Worm (Caenorhabditis elegans) whole organism, L3 larva: ENCODE data around the gene mrpl-53.

Experiments used
- R02D3.7 ChIP-seq: fragments of 150-350 bp; optimal IDR thresholded peaks from 2 replicates; lab custom pipeline; 2014; ENCODE audit warnings: missing biosample characterization, missing genetic modification characterization
- ZK546.5 ChIP-seq: sonication (generic microtip); optimal IDR thresholded peaks from 2 replicates; lab custom pipeline; 2017; ENCODE audit warnings: missing biosample characterization, missing genetic modification characterization
- aly-2 ChIP-seq: fragments of 150-350 bp; optimal IDR thresholded peaks from 2 replicates; lab custom pipeline; 2014; ENCODE audit warnings: missing biosample characterization, missing genetic modification characterization
- ama-1 ChIP-seq: fragments of 150-350 bp; optimal IDR thresholded peaks from 2 replicates; lab custom pipeline; 2018
- ceh-16 ChIP-seq: sonication (generic microtip); optimal IDR thresholded peaks from 2 replicates; lab custom pipeline; 2017; ENCODE audit warnings: missing biosample characterization, missing genetic modification characterization
- ceh-28 ChIP-seq: fragments of 150-350 bp; optimal IDR thresholded peaks from 2 replicates; lab custom pipeline; 2014; ENCODE audit warnings: missing biosample characterization, missing genetic modification reagents, missing genetic modification characterization
- ceh-82 ChIP-seq: fragments of 150-350 bp; optimal IDR thresholded peaks from 2 replicates; lab custom pipeline; 2014; ENCODE audit warnings: missing biosample characterization, missing genetic modification characterization
- ceh-9 ChIP-seq: sonication (generic microtip); optimal IDR thresholded peaks from 2 replicates; lab custom pipeline; 2018; ENCODE audit warnings: missing biosample characterization, missing genetic modification characterization
- egl-27 ChIP-seq: sonication (generic microtip); optimal IDR thresholded peaks from 4 replicates; lab custom pipeline; 2017; ENCODE audit warnings: missing biosample characterization, missing genetic modification reagents, missing genetic modification characterization
- egl-5 ChIP-seq: fragments of 150-350 bp; optimal IDR thresholded peaks from 2 replicates; lab custom pipeline; 2017; ENCODE audit warnings: missing biosample characterization, missing genetic modification reagents, missing genetic modification characterization, inconsistent platforms
- elt-1 ChIP-seq: fragments of 150-350 bp; optimal IDR thresholded peaks from 2 replicates; lab custom pipeline; 2014; ENCODE audit warnings: missing biosample characterization, missing genetic modification characterization
- elt-3 ChIP-seq, 3 experiments: fragments of 150-350 bp in 1 of 3; sonication (generic microtip) in 2 of 3; optimal IDR thresholded peaks; 2 replicates in 2 of 3; 4 replicates in 1 of 3; lab custom pipeline; 2014 to 2017; ENCODE audit warnings: missing biosample characterization in 3 of 3, missing genetic modification characterization in 3 of 3
- eor-1 ChIP-seq, 2 experiments: fragments of 150-350 bp; optimal IDR thresholded peaks; 2 replicates each; lab custom pipeline; 2014 to 2018; ENCODE audit warnings: missing biosample characterization in 2 of 2, missing genetic modification characterization in 2 of 2
- fkh-10 ChIP-seq: sonication (generic microtip); optimal IDR thresholded peaks from 2 replicates; lab custom pipeline; 2017; ENCODE audit warnings: missing biosample characterization, missing genetic modification reagents, missing genetic modification characterization
- fkh-2 ChIP-seq: fragments of 150-350 bp; optimal IDR thresholded peaks from 2 replicates; lab custom pipeline; 2014; ENCODE audit warnings: missing biosample characterization, missing genetic modification reagents, missing genetic modification characterization
- fos-1 ChIP-seq: fragments of 150-350 bp; optimal IDR thresholded peaks from 2 replicates; lab custom pipeline; 2014; ENCODE audit warnings: missing biosample characterization, missing genetic modification characterization
- hmg-11 ChIP-seq: sonication (generic microtip); optimal IDR thresholded peaks from 2 replicates; lab custom pipeline; 2016; ENCODE audit warnings: missing genetic modification characterization, missing compliant biosample characterization
- jun-1 ChIP-seq: fragments of 150-350 bp; optimal IDR thresholded peaks from 2 replicates; lab custom pipeline; 2014; ENCODE audit warnings: missing biosample characterization, missing genetic modification reagents, missing genetic modification characterization
- lin-15B ChIP-seq: fragments of 150-350 bp; optimal IDR thresholded peaks from 2 replicates; lab custom pipeline; 2014; ENCODE audit warnings: missing biosample characterization, missing genetic modification characterization
- lin-39 ChIP-seq: fragments of 150-350 bp; optimal IDR thresholded peaks from 2 replicates; lab custom pipeline; 2018; ENCODE audit warnings: missing biosample characterization, missing genetic modification reagents, missing genetic modification characterization
- lsy-12 ChIP-seq: sonication (generic microtip); optimal IDR thresholded peaks from 2 replicates; lab custom pipeline; 2016; ENCODE audit warnings: mild to moderate bottlenecking, missing genetic modification characterization, missing compliant biosample characterization
- mdl-1 ChIP-seq: fragments of 150-350 bp; optimal IDR thresholded peaks from 2 replicates; lab custom pipeline; 2014; ENCODE audit warnings: missing biosample characterization, missing genetic modification characterization
- nfya-1 ChIP-seq: sonication (generic microtip); optimal IDR thresholded peaks from 2 replicates; lab custom pipeline; 2017; ENCODE audit warnings: missing genetic modification characterization, mild to moderate bottlenecking, missing compliant biosample characterization, antibody characterized with exemption, moderate library complexity; ENCODE audit not compliant: insufficient read depth
- nhr-12 ChIP-seq: fragments of 150-350 bp; optimal IDR thresholded peaks from 2 replicates; lab custom pipeline; 2014; ENCODE audit warnings: missing biosample characterization, missing genetic modification characterization
- nhr-23 ChIP-seq: fragments of 150-350 bp; optimal IDR thresholded peaks from 2 replicates; lab custom pipeline; 2014; ENCODE audit warnings: missing biosample characterization, missing genetic modification reagents, missing genetic modification characterization
- nhr-237 ChIP-seq: fragments of 150-350 bp; optimal IDR thresholded peaks from 2 replicates; lab custom pipeline; 2014; ENCODE audit warnings: missing biosample characterization, missing genetic modification characterization
- nhr-25 ChIP-seq: sonication (generic microtip); optimal IDR thresholded peaks from 2 replicates; lab custom pipeline; 2017; ENCODE audit warnings: missing biosample characterization, missing genetic modification characterization
- nhr-28 ChIP-seq: fragments of 150-350 bp; optimal IDR thresholded peaks from 2 replicates; lab custom pipeline; 2014; ENCODE audit warnings: missing biosample characterization, missing genetic modification characterization
- nhr-43 ChIP-seq: sonication (generic microtip); optimal IDR thresholded peaks from 2 replicates; lab custom pipeline; 2016; ENCODE audit warnings: mild to moderate bottlenecking, missing genetic modification characterization, missing compliant biosample characterization; ENCODE audit not compliant: poor library complexity, severe bottlenecking
- nhr-67 ChIP-seq: fragments of 150-350 bp; optimal IDR thresholded peaks from 2 replicates; lab custom pipeline; 2014; ENCODE audit warnings: missing biosample characterization, missing genetic modification characterization
- nhr-77 ChIP-seq: fragments of 150-350 bp; optimal IDR thresholded peaks from 2 replicates; lab custom pipeline; 2014; ENCODE audit warnings: missing biosample characterization, missing genetic modification characterization
- pha-4 ChIP-seq: fragments of 150-350 bp; optimal IDR thresholded peaks from 2 replicates; lab custom pipeline; 2014; ENCODE audit warnings: missing biosample characterization, missing genetic modification reagents, missing genetic modification characterization
- sea-2 ChIP-seq: fragments of 150-350 bp; sonication (generic microtip); optimal IDR thresholded peaks from 4 replicates; lab custom pipeline; 2014; ENCODE audit warnings: missing biosample characterization, missing genetic modification reagents, missing genetic modification characterization
- unc-62 ChIP-seq: fragments of 150-350 bp; sonication (generic microtip); optimal IDR thresholded peaks from 4 replicates; lab custom pipeline; 2014; ENCODE audit warnings: missing biosample characterization, missing genetic modification reagents, missing genetic modification characterization
- zag-1 ChIP-seq: fragments of 150-350 bp; optimal IDR thresholded peaks from 2 replicates; lab custom pipeline; 2014; ENCODE audit warnings: missing biosample characterization, missing genetic modification characterization
- ztf-11 ChIP-seq: fragments of 150-350 bp; optimal IDR thresholded peaks from 2 replicates; lab custom pipeline; 2014; ENCODE audit warnings: missing biosample characterization, missing genetic modification characterization
- ztf-4 ChIP-seq: fragments of 150-350 bp; optimal IDR thresholded peaks from 2 replicates; lab custom pipeline; 2014; ENCODE audit warnings: missing biosample characterization, missing genetic modification characterization

The mrpl-53 gene

ce11 chrII:9556582-9556981 lies 40.8 kb upstream of the mrpl-53 start:
- TF ChIP-seq R02D3.7, result no peak
- no peak for TF ChIP-seq fkh-10 (GFP tag; lab: Kevin White, UChicago)
- TF ChIP-seq unc-62 (GFP tag; lab: Kevin White, UChicago), result no peak
- no peak for TF ChIP-seq sea-2 (GFP tag; lab: Kevin White, UChicago)
- no peak for TF ChIP-seq ztf-4 (tag; lab: Kevin White, UChicago)
- no peak for TF ChIP-seq ztf-11 (tag; lab: Kevin White, UChicago)
- TF ChIP-seq eor-1 (tag; optimal IDR thresholded peaks at IDR 0.05; lab: Kevin White, UChicago), result no peak
- TF ChIP-seq lin-39 (tag; lab: Kevin White, UChicago), result no peak
- TF ChIP-seq ZK546.5 (tag; lab: Kevin White, UChicago), result no peak
- no peak for TF ChIP-seq elt-1 (tag; lab: Kevin White, UChicago)
- TF ChIP-seq nhr-237 (tag; lab: Kevin White, UChicago), result no peak
- no peak for TF ChIP-seq elt-3 (tag; optimal IDR thresholded peaks at IDR 0.05; lab: Kevin White, UChicago)
- no peak for TF ChIP-seq ceh-16 (tag; lab: Kevin White, UChicago)

ce11 chrII:9557437-9558150 lies 39.8 kb upstream of the mrpl-53 start, which contains the start of gene zfp-2:
TSS of gene zfp-2 (plus strand) at chrII:9557650.
- peak; percentile 74 for TF ChIP-seq hmg-11
- peak; percentile 75 for TF ChIP-seq R02D3.7
- TF ChIP-seq nfya-1 (tag; lab: Kevin White, UChicago), result peak; percentile 43
- TF ChIP-seq nhr-23 (tag; lab: Kevin White, UChicago), result no peak
- TF ChIP-seq fkh-2, result no peak
- TF ChIP-seq lin-15B (tag; lab: Kevin White, UChicago), result peak; percentile 27
- TF ChIP-seq, all 47 proteins: peak for 4

- no peak for TF ChIP-seq sea-2 (GFP tag; lab: Kevin White, UChicago)
- TF ChIP-seq hmg-11, result no peak
- TF ChIP-seq ZK546.5 (tag; lab: Kevin White, UChicago), result no peak
- TF ChIP-seq aly-2 (tag; lab: Kevin White, UChicago), result no peak
- no peak for TF ChIP-seq R02D3.7
- no peak for TF ChIP-seq egl-27 (tag; lab: Kevin White, UChicago)
- no peak for TF ChIP-seq nhr-25 (tag; lab: Kevin White, UChicago)
- TF ChIP-seq egl-5 (tag; lab: Kevin White, UChicago), result no peak
- no peak for TF ChIP-seq zag-1 (tag; lab: Kevin White, UChicago)
- TF ChIP-seq nhr-77, result no peak
- no peak for TF ChIP-seq fos-1 (tag; lab: Kevin White, UChicago)
- no peak for TF ChIP-seq ceh-9 (tag; lab: Kevin White, UChicago)
- TF ChIP-seq fkh-2, result no peak
- TF ChIP-seq mdl-1 (tag; lab: Kevin White, UChicago), result no peak
- TF ChIP-seq eor-1 (tag; optimal IDR thresholded peaks at IDR 0.05; lab: Kevin White, UChicago), result no peak
- TF ChIP-seq, all 47 proteins: peak for 0
Observed at ce11 chrII:9558906-9559305, 38.5 kb upstream of the mrpl-53 start.

- TF ChIP-seq nhr-237 (tag; lab: Kevin White, UChicago), result no peak
- TF ChIP-seq hmg-11, result no peak
- no peak for TF ChIP-seq nhr-28
- no peak for TF ChIP-seq egl-27 (tag; lab: Kevin White, UChicago)
- TF ChIP-seq elt-1 (tag; lab: Kevin White, UChicago), result no peak
- no peak for TF ChIP-seq lsy-12 (tag; lab: Kevin White, UChicago)
- TF ChIP-seq zag-1 (tag; lab: Kevin White, UChicago), result no peak
- no peak for TF ChIP-seq ama-1 (lab: Kevin White, UChicago)
- TF ChIP-seq nhr-77, result no peak
Observed at ce11 chrII:9559929-9560328, 37.5 kb upstream of the mrpl-53 start, which contains the start of gene F35H8.4. TSS of gene F35H8.4 (minus strand) at chrII:9560029.

ce11 chrII:9560895-9561294 lies 36.5 kb upstream of the mrpl-53 start:
- peak; percentile 9 for TF ChIP-seq nhr-43 (tag; lab: Kevin White, UChicago)
- TF ChIP-seq unc-62 (GFP tag; lab: Kevin White, UChicago), result no peak
- TF ChIP-seq elt-1 (tag; lab: Kevin White, UChicago), result no peak
- TF ChIP-seq egl-5 (tag; lab: Kevin White, UChicago), result no peak
- TF ChIP-seq ceh-28 (tag; lab: Kevin White, UChicago), result no peak
- TF ChIP-seq ztf-11 (tag; lab: Kevin White, UChicago), result no peak
- TF ChIP-seq jun-1 (tag; lab: Kevin White, UChicago), result no peak
- no peak for TF ChIP-seq sea-2 (GFP tag; lab: Kevin White, UChicago)
- TF ChIP-seq ceh-16 (tag; lab: Kevin White, UChicago), result no peak
- no peak for TF ChIP-seq nhr-67
- no peak for TF ChIP-seq pha-4
- TF ChIP-seq nhr-25 (tag; lab: Kevin White, UChicago), result peak; percentile 75
- TF ChIP-seq ceh-82 (tag; lab: Kevin White, UChicago), result no peak
- TF ChIP-seq nhr-23 (tag; lab: Kevin White, UChicago), result peak; percentile 10
- no peak for TF ChIP-seq fos-1 (tag; lab: Kevin White, UChicago)
- TF ChIP-seq nhr-12 (tag; lab: Kevin White, UChicago), result no peak
